Fruit fly (Drosophila melanogaster) whole organism, embryonic: ENCODE measurements around the gene scpr-B.

Experiments
- CG11085 ChIP-seq: fragments of 200-800 bp; sonication (Bioruptor generic); IDR thresholded peaks from 2 replicates; pipeline ENCODE4 v1.3.6; 2022; ENCODE audit warnings: missing biosample characterization, missing genetic modification characterization
- CG15073 ChIP-seq: fragments of 200-800 bp; sonication (Bioruptor generic); optimal IDR thresholded peaks from 2 replicates; lab custom pipeline; 2016; ENCODE audit warnings: missing biosample characterization, missing genetic modification characterization
- CG15696 ChIP-seq: fragments of 200-800 bp; sonication (Bioruptor generic); optimal IDR thresholded peaks from 2 replicates; lab custom pipeline; 2019; ENCODE audit warnings: missing biosample characterization, mild to moderate bottlenecking, missing genetic modification characterization, moderate library complexity
- CG16813 ChIP-seq: fragments of 200-800 bp; sonication (Bioruptor generic); IDR thresholded peaks from 3 replicates; pipeline ENCODE4 v1.3.6; 2022; ENCODE audit warnings: missing biosample characterization, missing genetic modification characterization; ENCODE audit not compliant: partially characterized antibody
- CG17359 ChIP-seq: fragments of 200-800 bp; sonication (Bioruptor generic); optimal IDR thresholded peaks from 3 replicates; lab custom pipeline; 2018; ENCODE audit warnings: missing biosample characterization, mild to moderate bottlenecking, missing genetic modification characterization, moderate library complexity
- CG18764 ChIP-seq: fragments of 200-800 bp; sonication (Bioruptor generic); optimal IDR thresholded peaks from 3 replicates; lab custom pipeline; 2016; ENCODE audit warnings: missing biosample characterization, missing genetic modification characterization
- CG2199 ChIP-seq: fragments of 200-800 bp; sonication (Bioruptor generic); IDR thresholded peaks from 3 replicates; pipeline ENCODE4 v1.3.6; 2022; ENCODE audit warnings: missing biosample characterization, missing genetic modification characterization
- CG32767 ChIP-seq: fragments of 200-800 bp; sonication (Bioruptor generic); IDR thresholded peaks from 2 replicates; pipeline ENCODE4 v1.3.6; 2022; ENCODE audit warnings: missing biosample characterization, missing genetic modification characterization
- CG33213 ChIP-seq: fragments of 200-800 bp; sonication (Bioruptor generic); optimal IDR thresholded peaks from 3 replicates; lab custom pipeline; 2016; ENCODE audit warnings: missing biosample characterization, missing genetic modification characterization
- CG3407 ChIP-seq: fragments of 200-800 bp; sonication (Bioruptor generic); optimal IDR thresholded peaks from 2 replicates; lab custom pipeline; 2018; ENCODE audit warnings: missing biosample characterization, mild to moderate bottlenecking, missing genetic modification characterization
- CG3847 ChIP-seq: fragments of 200-800 bp; sonication (Bioruptor generic); IDR thresholded peaks from 2 replicates; pipeline ENCODE4 v1.3.6; 2022; ENCODE audit warnings: missing biosample characterization, missing genetic modification characterization
- CG43689 ChIP-seq: fragments of 200-800 bp; sonication (Bioruptor generic); IDR thresholded peaks from 2 replicates; pipeline ENCODE4 v1.3.6; 2022; ENCODE audit warnings: missing biosample characterization, missing genetic modification characterization
- CG4404 ChIP-seq: fragments of 200-800 bp; sonication (Bioruptor generic); IDR thresholded peaks from 2 replicates; pipeline ENCODE4 v1.3.6; 2022; ENCODE audit warnings: missing biosample characterization, missing genetic modification characterization
- CG4707 ChIP-seq: fragments of 200-800 bp; sonication (Bioruptor generic); optimal IDR thresholded peaks from 2 replicates; lab custom pipeline; 2018; ENCODE audit warnings: missing biosample characterization, mild to moderate bottlenecking, missing genetic modification characterization, moderate library complexity
- CG6175 ChIP-seq: fragments of 200-800 bp; sonication (Bioruptor generic); IDR thresholded peaks from 3 replicates; pipeline ENCODE4 v1.3.6; 2022; ENCODE audit warnings: missing biosample characterization, missing genetic modification characterization
- CG7745 ChIP-seq: fragments of 200-800 bp; sonication (Bioruptor generic); optimal IDR thresholded peaks from 2 replicates; lab custom pipeline; 2018; ENCODE audit warnings: missing biosample characterization, mild to moderate bottlenecking, missing genetic modification characterization, moderate library complexity
- CG7928 ChIP-seq: fragments of 200-800 bp; sonication (Bioruptor generic); optimal IDR thresholded peaks from 2 replicates; lab custom pipeline; 2017; ENCODE audit warnings: missing biosample characterization, mild to moderate bottlenecking, missing genetic modification characterization
- CG9727 ChIP-seq: fragments of 200-800 bp; sonication (Bioruptor generic); optimal IDR thresholded peaks from 3 replicates; lab custom pipeline; 2017; ENCODE audit warnings: missing biosample characterization, mild to moderate bottlenecking, missing genetic modification characterization
- Dll ChIP-seq: fragments of 200-800 bp; sonication (Bioruptor generic); IDR thresholded peaks from 4 replicates; pipeline ENCODE4 v1.3.6; 2022; ENCODE audit warnings: missing biosample characterization, missing genetic modification characterization; ENCODE audit not compliant: partially characterized antibody
- Doc2 ChIP-seq: fragments of 200-800 bp; sonication (Bioruptor generic); IDR thresholded peaks from 2 replicates; pipeline ENCODE4 v1.3.6; 2022; ENCODE audit warnings: missing biosample characterization, missing genetic modification characterization
- Fer2 ChIP-seq: fragments of 200-800 bp; sonication (Bioruptor generic); optimal IDR thresholded peaks from 2 replicates; lab custom pipeline; 2018; ENCODE audit warnings: missing biosample characterization, mild to moderate bottlenecking, missing genetic modification characterization, moderate library complexity
- Kr ChIP-seq: fragments of 200-800 bp; sonication (Bioruptor generic); optimal IDR thresholded peaks from 2 replicates; lab custom pipeline; 2017; ENCODE audit warnings: missing biosample characterization, mild to moderate bottlenecking, missing genetic modification characterization
- Med ChIP-seq: fragments of 200-800 bp; sonication (Bioruptor generic); peaks from one replicate; lab custom pipeline; 2016; ENCODE audit warnings: missing biosample characterization, missing genetic modification characterization, mild to moderate bottlenecking, inconsistent platforms, moderate library complexity
- Meics ChIP-seq: fragments of 200-800 bp; sonication (Bioruptor generic); optimal IDR thresholded peaks from 2 replicates; lab custom pipeline; 2017; ENCODE audit warnings: missing biosample characterization, mild to moderate bottlenecking, missing genetic modification characterization
- Oaz ChIP-seq: fragments of 200-800 bp; sonication (Bioruptor generic); IDR thresholded peaks from 2 replicates; pipeline ENCODE4 v1.3.6; 2022; ENCODE audit warnings: missing biosample characterization, missing genetic modification characterization
- Sox100B ChIP-seq: fragments of 200-800 bp; sonication (Bioruptor generic); optimal IDR thresholded peaks from 3 replicates; lab custom pipeline; 2018; ENCODE audit warnings: missing biosample characterization, mild to moderate bottlenecking, missing genetic modification characterization
- Usf ChIP-seq: fragments of 200-800 bp; sonication (Bioruptor generic); optimal IDR thresholded peaks from 2 replicates; lab custom pipeline; 2017; ENCODE audit warnings: missing genotype, missing biosample characterization, missing genetic modification characterization
- ab ChIP-seq: fragments of 200-800 bp; sonication (Bioruptor generic); optimal IDR thresholded peaks from 2 replicates; lab custom pipeline; 2016; ENCODE audit warnings: missing biosample characterization, missing genetic modification characterization
- aop ChIP-seq: fragments of 200-800 bp; sonication (Bioruptor generic); IDR thresholded peaks from 2 replicates; pipeline ENCODE4 v1.3.6; 2022; ENCODE audit warnings: missing biosample characterization, missing genetic modification characterization
- caup ChIP-seq: fragments of 200-800 bp; sonication (Bioruptor generic); optimal IDR thresholded peaks from 3 replicates; lab custom pipeline; 2017; ENCODE audit warnings: missing biosample characterization, mild to moderate bottlenecking, missing genetic modification characterization, moderate library complexity; ENCODE audit not compliant: severe bottlenecking
- ci ChIP-seq: fragments of 200-800 bp; sonication (Bioruptor generic); IDR thresholded peaks from 3 replicates; pipeline ENCODE4 v1.3.6; 2022; ENCODE audit warnings: missing biosample characterization, missing genetic modification characterization
- dati ChIP-seq: fragments of 200-800 bp; sonication (Bioruptor generic); IDR thresholded peaks from 2 replicates; pipeline ENCODE4 v1.3.6; 2022; ENCODE audit warnings: missing biosample characterization, missing genetic modification characterization
- dimm ChIP-seq: fragments of 200-800 bp; sonication (Bioruptor generic); IDR thresholded peaks from 2 replicates; pipeline ENCODE4 v1.3.6; 2022; ENCODE audit warnings: missing biosample characterization, missing genetic modification characterization
- dm ChIP-seq: fragments of 200-800 bp; sonication (Bioruptor generic); optimal IDR thresholded peaks from 3 replicates; lab custom pipeline; 2016; ENCODE audit warnings: missing biosample characterization, missing genetic modification characterization
- fd102C ChIP-seq: fragments of 200-800 bp; sonication (Bioruptor generic); optimal IDR thresholded peaks from 2 replicates; lab custom pipeline; 2018; ENCODE audit warnings: missing biosample characterization, mild to moderate bottlenecking, missing genetic modification characterization, moderate library complexity
- fru ChIP-seq: fragments of >200 bp; optimal IDR thresholded peaks from 2 replicates; lab custom pipeline; 2017
- gem ChIP-seq: fragments of 200-800 bp; sonication (Bioruptor generic); optimal IDR thresholded peaks from 2 replicates; lab custom pipeline; 2019; ENCODE audit warnings: missing biosample characterization, mild to moderate bottlenecking, missing genetic modification characterization, moderate library complexity
- gfzf ChIP-seq: fragments of 200-800 bp; sonication (Bioruptor generic); optimal IDR thresholded peaks from 2 replicates; lab custom pipeline; 2016; ENCODE audit warnings: missing biosample characterization, mild to moderate bottlenecking, missing genetic modification characterization, moderate library complexity
- hkb ChIP-seq, 2 experiments: fragments of 200-800 bp in 1 of 2; fragments of >200 bp in 1 of 2; sonication (Bioruptor generic) in 1 of 2; IDR thresholded peaks in 1 of 2; optimal IDR thresholded peaks in 1 of 2; 2 replicates each; pipeline versions ENCODE4 v1.3.6 to Lab custom; 2017 to 2022; ENCODE audit warnings: missing biosample characterization in 1 of 2, missing genetic modification characterization in 1 of 2
- ind ChIP-seq: fragments of 200-800 bp; sonication (Bioruptor generic); optimal IDR thresholded peaks from 3 replicates; lab custom pipeline; 2016; ENCODE audit warnings: missing biosample characterization, missing genetic modification characterization
- jigr1 ChIP-seq: fragments of 200-800 bp; sonication (Bioruptor generic); IDR thresholded peaks from 3 replicates; pipeline ENCODE4 v1.3.6; 2022; ENCODE audit warnings: missing biosample characterization, missing genetic modification characterization
- org-1 ChIP-seq: fragments of 200-800 bp; sonication (Bioruptor generic); optimal IDR thresholded peaks from 2 replicates; lab custom pipeline; 2017; ENCODE audit warnings: missing biosample characterization, missing genetic modification characterization
- prd ChIP-seq, 3 experiments: fragments of >200 bp in 2 of 3; fragments of 200-800 bp in 1 of 3; sonication (Bioruptor generic) in 1 of 3; optimal IDR thresholded peaks in 2 of 3; IDR thresholded peaks in 1 of 3; 2 replicates in 2 of 3; 3 replicates in 1 of 3; pipeline versions ENCODE4 v1.3.6 to Lab custom; 2017 to 2022; ENCODE audit warnings: missing biosample characterization in 1 of 3, missing genetic modification characterization in 1 of 3
- pros ChIP-seq: fragments of 200-800 bp; sonication (Bioruptor generic); optimal IDR thresholded peaks from 3 replicates; lab custom pipeline; 2019; ENCODE audit warnings: missing biosample characterization, mild to moderate bottlenecking, missing genetic modification characterization, moderate library complexity
- sob ChIP-seq: fragments of 200-800 bp; sonication (Bioruptor generic); IDR thresholded peaks from 2 replicates; pipeline ENCODE4 v1.3.6; 2022; ENCODE audit warnings: missing biosample characterization, missing genetic modification characterization
- sqz ChIP-seq: fragments of 200-800 bp; sonication (Bioruptor generic); optimal IDR thresholded peaks from 3 replicates; lab custom pipeline; 2018; ENCODE audit warnings: missing biosample characterization, mild to moderate bottlenecking, missing genetic modification characterization
- tll ChIP-seq, 2 experiments: fragments of 200-800 bp in 1 of 2; fragments of >200 bp in 1 of 2; sonication (Bioruptor generic) in 1 of 2; optimal IDR thresholded peaks; 2 replicates each; lab custom pipeline; 2017 to 2019; ENCODE audit warnings: missing biosample characterization in 2 of 2, missing genetic modification characterization in 2 of 2, mild to moderate bottlenecking in 1 of 2, moderate library complexity in 1 of 2
- zfh1 ChIP-seq: fragments of 200-800 bp; sonication (Bioruptor generic); IDR thresholded peaks from 3 replicates; pipeline ENCODE4 v1.3.6; 2022; ENCODE audit warnings: missing biosample characterization, missing genetic modification characterization

The scpr-B gene

DNA sequence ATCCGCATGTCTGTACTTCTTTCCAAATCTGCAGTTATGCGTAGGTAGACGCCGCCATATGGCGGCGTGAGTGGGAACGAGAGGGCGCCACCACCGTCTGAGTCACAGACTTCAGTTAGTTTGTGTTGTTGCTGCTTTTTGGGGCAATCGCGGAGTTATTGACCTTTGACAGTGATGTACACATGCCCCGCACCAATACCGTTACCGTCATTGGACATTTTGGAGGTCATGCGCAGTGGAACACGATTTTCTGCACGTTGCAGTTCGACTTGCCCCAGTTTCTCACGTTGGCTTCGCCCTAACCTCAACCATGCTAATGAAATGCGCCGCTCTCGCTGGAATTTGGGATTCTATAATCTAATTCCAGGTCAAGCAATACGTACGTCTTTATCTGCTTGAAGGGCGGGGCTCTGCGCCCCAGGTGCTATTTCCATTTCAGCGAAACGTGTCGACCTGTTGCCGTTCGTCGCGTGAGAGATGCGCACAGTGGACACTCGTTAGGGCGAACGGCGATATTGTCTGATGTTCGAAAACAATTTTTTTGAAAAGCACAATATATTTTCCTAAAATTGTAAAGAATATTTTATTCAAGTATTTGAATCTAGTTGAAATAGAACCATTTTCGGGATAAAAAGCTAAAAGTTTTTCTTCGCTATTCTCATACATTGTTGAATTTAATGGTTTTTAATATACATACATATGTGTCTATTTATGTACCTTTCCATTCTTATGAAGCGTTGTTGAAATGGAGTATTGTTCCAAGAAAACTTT, 29.3 kb downstream of the scpr-B start (continued):
- TF ChIP-seq CG3847 (GFP tag; lab: Robert Waterston, UW) (peak; percentile 56), Sox100B (GFP tag; lab: Kevin White, UChicago) (peak; percentile 53), fd102C (GFP tag; lab: Kevin White, UChicago) (peak; percentile 11), CG9727 (peak; percentile 61), Fer2 (tag; lab: Kevin White, UChicago) (peak; percentile 62), CG15696 (tag; lab: Kevin White, UChicago) (peak; percentile 18), jigr1 (no peak), CG7928 (GFP tag; lab: Kevin White, UChicago) (no peak), Kr (no peak), CG16813 (GFP tag; lab: Robert Waterston, UW) (no peak), CG33213 (GFP tag; lab: Kevin White, UChicago) (peak; percentile 64), ci (GFP tag; lab: Robert Waterston, UW) (peak; percentile 65), CG32767 (GFP tag; lab: Robert Waterston, UW) (peak; percentile 53), dati (no peak), ind (peak; percentile 83), ab (GFP tag; lab: Kevin White, UChicago) (no peak), CG2199 (0 out of 3 replicates have a peak, but pooled peaks have one; percentile 28), CG18764 (GFP tag; lab: Kevin White, UChicago) (peak; percentile 44), sqz (GFP tag; lab: Kevin White, UChicago) (peak; percentile 10), gem (tag; lab: Kevin White, UChicago) (peak; percentile 80), pros (GFP tag; lab: Kevin White, UChicago) (peak; percentile 34), Usf (GFP tag; lab: Kevin White, UChicago) (peak; percentile 20), aop (GFP tag; lab: Robert Waterston, UW) (no peak), Dll (0 out of 4 replicates have a peak, but pooled peaks have one; percentile 20), hkb (optimal IDR thresholded peaks at IDR 0.05; lab: Kevin White, UChicago) (no peak), hkb (GFP tag; IDR thresholded peaks at IDR 0.05; lab: Robert Waterston, UW) (peak; percentile 73), CG11085 (GFP tag; lab: Robert Waterston, UW) (peak; percentile 64), org-1 (peak; percentile 6), CG4404 (GFP tag; lab: Robert Waterston, UW) (peak; percentile 37; the same call in 1 of the 2 replicates), CG4707 (GFP tag; lab: Kevin White, UChicago) (no peak), zfh1 (GFP tag; lab: Robert Waterston, UW) (peak; percentile 82), caup (GFP tag; lab: Kevin White, UChicago) (peak; percentile 56), Med (GFP tag; lab: Kevin White, UChicago) (peak; percentile 95), prd (optimal IDR thresholded peaks at IDR 0.05; lab: Kevin White, UChicago) (no peak), prd (GFP tag; IDR thresholded peaks at IDR 0.05; lab: Robert Waterston, UW) (peak; percentile 87), CG43689 (GFP tag; lab: Robert Waterston, UW) (no peak), fru (lab: Kevin White, UChicago) (no peak), dimm (GFP tag; lab: Robert Waterston, UW) (0 out of 2 replicates have a peak, but pooled peaks have one; percentile 27), CG15073 (GFP tag; lab: Kevin White, UChicago) (no peak), Meics (peak; percentile 76), CG3407 (GFP tag; lab: Kevin White, UChicago) (peak; percentile 41), sob (GFP tag; lab: Robert Waterston, UW) (peak; percentile 69), Doc2 (GFP tag; lab: Robert Waterston, UW) (no peak), gfzf (no peak), tll (GFP tag; optimal IDR thresholded peaks at IDR 0.05; lab: Kevin White, UChicago) (peak in 1 of 2 experiments; percentile 5), dm (GFP tag; lab: Kevin White, UChicago) (peak; percentile 97), CG7745 (no peak), CG17359 (tag; lab: Kevin White, UChicago) (peak; percentile 73), Oaz (GFP tag; lab: Robert Waterston, UW) (peak; percentile 45), CG6175 (GFP tag; lab: Robert Waterston, UW) (peak; percentile 63; the same call in 1 of the 3 replicates)
